Worm (Caenorhabditis elegans): ENCODE results near the gene W05H5.1.

- TF ChIP-seq sptf-1 (tag; optimal IDR thresholded peaks at IDR 0.05): no peak
- no peak for TF ChIP-seq snpc-4 (tag; optimal IDR thresholded peaks at IDR 0.05)
- TF ChIP-seq unc-86 (tag; optimal IDR thresholded peaks at IDR 0.05): no peak
- no peak for TF ChIP-seq ceh-82 (tag; optimal IDR thresholded peaks at IDR 0.05)
Observed at ce11 chrII:12467047-12467446, 22.5 kb upstream of the W05H5.1 start, which contains the start of gene srg-16.

All from whole organism, L1 larva.